Fruit fly (Drosophila melanogaster) whole organism, prepupa: Measurements from ENCODE around the gene squ.

ENCODE experiments used
- CG34406 ChIP-seq: fragments of 200-800 bp; sonication (Bioruptor generic); optimal IDR thresholded peaks from 3 replicates; lab custom pipeline; 2016; ENCODE audit warnings: missing biosample characterization, missing genetic modification characterization
- Gug ChIP-seq: fragments of 200-800 bp; sonication (Bioruptor generic); IDR thresholded peaks from 2 replicates; pipeline ENCODE4 v1.3.6; 2022; ENCODE audit warnings: missing biosample characterization, missing genetic modification characterization
- OdsH ChIP-seq: fragments of 200-800 bp; sonication (Bioruptor generic); optimal IDR thresholded peaks from 3 replicates; lab custom pipeline; 2016; ENCODE audit warnings: missing biosample characterization, missing genetic modification characterization

dm6 chr2L:16710677-16711076 is 30.8 kb downstream of the squ start:
- TF ChIP-seq OdsH (GFP tag; lab: Kevin White, UChicago) (no peak), Gug (GFP tag; lab: Robert Waterston, UW) (no peak), CG34406 (GFP tag; lab: Kevin White, UChicago) (no peak)
